Fruit fly (Drosophila melanogaster) Kc167 (cell line): ENCODE data around the gene CG4025.

ENCODE experiments used
- Myc ChIP-seq: fragments of >200 bp; optimal IDR thresholded peaks from 2 replicates; lab custom pipeline; 2017; ENCODE audit warnings: missing external identifiers
- Sin3A ChIP-seq: fragments of >200 bp; optimal IDR thresholded peaks from 2 replicates; lab custom pipeline; 2018; ENCODE audit warnings: missing external identifiers
- h ChIP-seq: fragments of >200 bp; optimal IDR thresholded peaks from 3 replicates; lab custom pipeline; 2018; ENCODE audit warnings: missing external identifiers
- insv ChIP-seq: fragments of >200 bp; optimal IDR thresholded peaks from 3 replicates; lab custom pipeline; 2018; ENCODE audit warnings: missing external identifiers
- psq ChIP-seq: fragments of >200 bp; optimal IDR thresholded peaks from 2 replicates; lab custom pipeline; 2017; ENCODE audit warnings: missing external identifiers
- ttk ChIP-seq: sonication (Bioruptor generic); optimal IDR thresholded peaks from 2 replicates; lab custom pipeline; 2017; ENCODE audit warnings: missing external identifiers

CG4025 gene

DNA sequence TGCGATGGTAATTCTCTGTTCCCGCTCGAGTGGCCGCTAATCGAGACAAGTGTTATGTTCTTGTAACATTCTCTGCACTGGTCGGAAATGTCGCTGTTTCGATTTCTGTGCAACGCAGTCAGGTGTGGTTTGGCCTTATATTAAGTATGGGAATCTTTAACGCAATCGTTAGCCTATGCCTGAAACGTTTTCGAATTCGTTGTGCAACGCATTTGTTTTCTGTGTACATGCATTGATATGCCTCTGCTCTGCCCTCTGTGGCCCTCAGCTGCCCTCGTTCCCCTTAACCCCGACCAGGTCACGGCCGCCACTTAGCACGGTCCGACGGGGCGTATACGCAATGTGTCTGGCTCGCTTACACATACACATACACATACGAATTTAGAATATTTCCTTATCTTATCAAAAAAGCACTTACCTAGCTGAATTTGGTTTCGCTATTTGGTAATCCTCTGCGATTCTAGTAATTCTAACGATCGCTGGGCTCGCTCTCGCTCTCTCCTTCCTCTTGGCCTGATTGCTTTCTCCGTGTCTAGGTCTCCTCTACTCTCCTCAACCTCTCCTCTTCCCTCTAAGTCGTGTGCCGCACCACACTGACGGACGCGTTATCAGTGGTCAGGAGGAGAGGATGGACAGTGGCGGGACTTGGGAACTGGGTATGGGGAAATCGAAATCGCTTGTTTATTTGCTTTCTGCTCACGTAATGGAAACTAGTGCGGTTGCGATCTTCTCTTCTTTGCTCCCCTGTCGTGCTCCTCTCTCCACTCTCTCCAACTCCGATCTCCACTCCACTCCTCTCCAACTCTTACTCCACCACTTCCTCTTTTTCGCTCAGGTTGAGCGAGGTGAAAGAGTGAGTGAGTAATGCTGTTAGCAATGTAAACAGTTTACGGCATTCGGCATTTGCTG lies 27.7 kb upstream of the CG4025 start:
- no peak for TF ChIP-seq insv (lab: Kevin White, UChicago)
- TF ChIP-seq ttk (lab: Kevin White, UChicago) = no peak
- TF ChIP-seq Sin3A (lab: Kevin White, UChicago) = no peak
- no peak for TF ChIP-seq Myc
- TF ChIP-seq psq (lab: Kevin White, UChicago) = no peak
- TF ChIP-seq h (lab: Kevin White, UChicago) = no peak

- TF ChIP-seq Sin3A (lab: Kevin White, UChicago) (no peak), Myc (no peak), insv (lab: Kevin White, UChicago) (no peak), h (lab: Kevin White, UChicago) (no peak), ttk (lab: Kevin White, UChicago) (no peak), psq (lab: Kevin White, UChicago) (no peak)
Measured at dm6 chrX:2050070-2050899, 26.5 kb upstream of the CG4025 start, which contains the start of gene moody. moody (minus strand) TSS chrX:2050120.

DNA sequence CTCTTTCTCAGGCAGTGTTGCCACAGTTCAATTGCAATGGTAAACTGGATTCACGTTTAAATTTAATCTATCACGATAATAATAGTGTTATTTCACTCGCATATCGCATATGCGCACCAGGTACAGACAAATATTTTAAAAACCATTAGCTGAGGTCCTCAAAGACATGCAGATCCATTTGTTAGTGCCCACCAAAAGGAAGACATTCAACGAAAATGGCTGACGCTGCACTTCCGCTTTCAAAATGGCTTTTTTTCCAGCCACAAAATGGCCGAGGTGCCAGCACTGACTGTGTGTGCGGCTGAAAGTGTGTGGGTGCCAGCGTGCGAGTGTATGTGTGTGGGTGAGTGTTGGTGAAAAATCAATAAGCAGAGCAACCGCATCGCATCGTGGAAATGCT lies 15.6 kb upstream of the CG4025 start:
- TF ChIP-seq insv (lab: Kevin White, UChicago) (no peak), h (lab: Kevin White, UChicago) (no peak), Myc (no peak), psq (lab: Kevin White, UChicago) (no peak), Sin3A (lab: Kevin White, UChicago) (no peak), ttk (lab: Kevin White, UChicago) (no peak)

DNA sequence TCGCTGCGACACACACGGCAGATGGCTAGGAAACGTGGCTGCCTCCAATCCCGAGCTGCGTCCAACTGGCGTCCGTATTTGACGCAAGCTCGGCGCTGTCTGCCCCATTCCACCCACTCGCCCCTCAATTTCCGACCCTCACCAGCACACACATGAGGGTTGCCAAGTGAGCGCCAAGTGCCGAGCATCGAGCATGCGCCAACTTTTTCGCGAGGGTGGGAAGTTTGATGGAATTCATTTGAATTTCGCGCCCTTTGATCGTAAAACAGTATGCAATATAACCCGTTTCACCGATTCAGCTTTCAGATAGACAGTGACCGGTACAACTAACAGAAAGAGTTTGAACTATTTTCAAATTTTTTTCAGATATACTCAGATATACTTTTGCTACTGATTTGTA lies 14.9 kb upstream of the CG4025 start, which contains the start of gene Sik2:
Sik2 (minus strand) TSS at position 67 of the 400 bp plus-strand sequence.
- TF ChIP-seq insv (lab: Kevin White, UChicago) (no peak), ttk (lab: Kevin White, UChicago) (no peak), psq (lab: Kevin White, UChicago) (no peak), h (lab: Kevin White, UChicago) (no peak), Sin3A (lab: Kevin White, UChicago) (no peak), Myc (no peak)

DNA sequence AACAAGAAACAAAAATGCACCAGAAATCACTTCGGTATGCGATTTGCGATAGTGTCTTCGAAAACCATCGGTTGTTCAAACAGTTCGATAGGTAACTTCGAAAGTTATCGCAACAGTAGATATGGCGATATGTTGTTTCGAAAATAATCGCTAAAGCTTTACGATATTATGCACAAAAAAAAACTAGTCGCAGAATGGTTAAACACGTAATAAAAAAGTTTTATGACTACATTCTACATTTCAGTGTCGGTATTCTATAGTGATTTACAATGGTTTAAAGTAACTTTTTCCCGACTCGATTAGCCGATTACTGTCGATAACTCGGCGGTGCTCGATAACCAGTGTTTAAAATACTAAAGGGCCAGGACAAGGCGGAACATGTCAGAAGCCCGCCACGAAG lies 11.7 kb upstream of the CG4025 start, which contains the start of gene CG4281:
CG4281 (minus strand) TSS at position 70 of the 400 bp plus-strand sequence.
- TF ChIP-seq ttk (lab: Kevin White, UChicago) (no peak), Sin3A (lab: Kevin White, UChicago) (no peak), psq (lab: Kevin White, UChicago) (no peak), insv (lab: Kevin White, UChicago) (no peak), Myc (no peak), h (lab: Kevin White, UChicago) (no peak)

DNA sequence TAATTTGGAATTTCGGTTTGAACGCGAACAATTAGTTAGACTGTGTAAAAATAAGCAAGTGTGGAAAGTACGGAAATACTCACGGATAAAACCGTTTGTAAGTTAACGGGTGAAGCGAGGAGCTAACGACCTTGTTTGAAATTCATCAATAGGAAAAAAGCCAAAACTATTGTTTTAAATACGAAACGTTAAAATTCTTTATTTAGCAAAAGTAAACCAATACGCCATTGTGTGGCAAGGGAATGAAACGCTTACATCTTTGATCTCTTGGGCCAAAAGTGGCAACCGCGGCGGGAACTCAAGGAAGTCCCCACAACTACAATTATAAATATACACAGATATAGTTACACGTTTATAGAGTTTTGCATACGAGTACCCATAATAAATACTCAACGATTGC lies 10.5 kb upstream of the CG4025 start, which contains the start of gene CG14054:
CG14054 (minus strand) TSS at position 101 of the 400 bp plus-strand sequence.
- TF ChIP-seq ttk (lab: Kevin White, UChicago) = no peak
- TF ChIP-seq psq (lab: Kevin White, UChicago) = no peak
- TF ChIP-seq h (lab: Kevin White, UChicago) = no peak
- TF ChIP-seq Sin3A (lab: Kevin White, UChicago) = no peak
- TF ChIP-seq insv (lab: Kevin White, UChicago) = no peak
- TF ChIP-seq Myc = no peak

DNA sequence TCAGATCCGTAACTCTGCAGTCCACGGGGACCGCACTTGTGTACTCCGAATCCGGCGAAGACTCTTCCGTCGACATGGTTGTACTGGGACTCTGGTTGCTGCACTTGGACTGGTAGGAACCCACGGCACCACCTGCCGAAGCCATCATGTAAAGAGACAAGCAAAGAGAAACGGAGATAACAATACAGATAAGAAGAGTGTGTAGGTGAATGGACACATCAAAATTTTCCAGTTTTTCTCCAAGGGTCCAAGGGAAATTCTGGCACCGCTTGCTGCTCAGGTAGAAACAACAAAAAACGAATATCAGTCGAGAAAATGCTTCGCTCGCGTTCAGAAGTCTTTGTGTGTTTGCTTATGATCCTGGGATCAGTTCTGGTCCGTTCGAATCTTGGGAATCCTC lies 8.5 kb upstream of the CG4025 start, which contains the start of gene CG4194:
CG4194 (plus strand) TSS at position 301 of the 400 bp plus-strand sequence.
- TF ChIP-seq insv (lab: Kevin White, UChicago) (no peak), Myc (no peak), ttk (lab: Kevin White, UChicago) (no peak), h (lab: Kevin White, UChicago) (no peak), psq (lab: Kevin White, UChicago) (no peak), Sin3A (lab: Kevin White, UChicago) (no peak)

dm6 chrX:2069787-2070707 lies 6.7 kb upstream of the CG4025 start:
- TF ChIP-seq h (lab: Kevin White, UChicago) = no peak
- TF ChIP-seq Myc = no peak
- TF ChIP-seq insv (lab: Kevin White, UChicago) = no peak
- TF ChIP-seq ttk (lab: Kevin White, UChicago) = no peak
- no peak for TF ChIP-seq psq (lab: Kevin White, UChicago)
- no peak for TF ChIP-seq Sin3A (lab: Kevin White, UChicago)

dm6 chrX:2070708-2071063 lies 6.1 kb upstream of the CG4025 start:
- TF ChIP-seq psq (lab: Kevin White, UChicago) = no peak
- TF ChIP-seq insv (lab: Kevin White, UChicago) = no peak
- no peak for TF ChIP-seq h (lab: Kevin White, UChicago)
